Fruit fly (Drosophila melanogaster) whole organism, prepupa: ENCODE measurements around the gene RnpS1.

Experiments
- CG15336 ChIP-seq: fragments of 200-800 bp; sonication (Bioruptor generic); IDR thresholded peaks from 2 replicates; pipeline ENCODE4 v1.3.6; 2022; ENCODE audit warnings: missing biosample characterization, missing genetic modification characterization
- CG1621 ChIP-seq: fragments of 200-800 bp; sonication (Bioruptor generic); optimal IDR thresholded peaks from 3 replicates; lab custom pipeline; 2018; ENCODE audit warnings: missing biosample characterization, mild to moderate bottlenecking, missing genetic modification characterization
- CG3032 ChIP-seq: fragments of 200-800 bp; optimal IDR thresholded peaks from 2 replicates; lab custom pipeline; 2019; ENCODE audit warnings: missing biosample characterization, mild to moderate bottlenecking, missing genetic modification characterization, moderate library complexity
- CG6163 ChIP-seq: fragments of 200-800 bp; sonication (Bioruptor generic); IDR thresholded peaks from 3 replicates; pipeline ENCODE4 v1.3.6; 2022; ENCODE audit warnings: missing biosample characterization, missing genetic modification characterization
- CG6276 ChIP-seq: fragments of 200-800 bp; sonication (Bioruptor generic); optimal IDR thresholded peaks from 2 replicates; lab custom pipeline; 2017; ENCODE audit warnings: missing biosample characterization, mild to moderate bottlenecking, missing genetic modification characterization
- CG6854 ChIP-seq: fragments of 200-800 bp; sonication (Bioruptor generic); optimal IDR thresholded peaks from 2 replicates; lab custom pipeline; 2017; ENCODE audit warnings: missing biosample characterization, mild to moderate bottlenecking, missing genetic modification characterization
- CG7368 ChIP-seq: fragments of 200-800 bp; sonication (Bioruptor generic); optimal IDR thresholded peaks from 3 replicates; lab custom pipeline; 2016; ENCODE audit warnings: missing biosample characterization, missing genetic modification characterization
- CG8119 ChIP-seq: fragments of 200-800 bp; sonication (Bioruptor generic); IDR thresholded peaks from 3 replicates; pipeline ENCODE4 v1.3.6; 2022; ENCODE audit warnings: missing biosample characterization, missing genetic modification characterization
- CG8632 ChIP-seq: fragments of 200-800 bp; sonication (Bioruptor generic); optimal IDR thresholded peaks from 3 replicates; lab custom pipeline; 2016; ENCODE audit warnings: missing biosample characterization, missing genetic modification characterization
- CG9139 ChIP-seq: fragments of 200-800 bp; sonication (Bioruptor generic); optimal IDR thresholded peaks from 3 replicates; lab custom pipeline; 2017; ENCODE audit warnings: missing biosample characterization, mild to moderate bottlenecking, missing genetic modification characterization
- Eip75B ChIP-seq: fragments of 200-800 bp; sonication (Bioruptor generic); optimal IDR thresholded peaks from 3 replicates; lab custom pipeline; 2016; ENCODE audit warnings: missing biosample characterization, missing genetic modification characterization
- Eip78C ChIP-seq: fragments of 200-800 bp; sonication (Bioruptor generic); peaks from one replicate; lab custom pipeline; 2016; ENCODE audit warnings: missing biosample characterization, missing genetic modification characterization
- Eip93F ChIP-seq: fragments of 200-800 bp; sonication (Bioruptor generic); optimal IDR thresholded peaks from 2 replicates; lab custom pipeline; 2016; ENCODE audit warnings: missing biosample characterization, mild to moderate bottlenecking, missing genetic modification characterization
- Ets96B ChIP-seq: fragments of 200-800 bp; optimal IDR thresholded peaks from 2 replicates; lab custom pipeline; 2019; ENCODE audit warnings: missing biosample characterization, mild to moderate bottlenecking, missing genetic modification characterization, moderate library complexity
- Gug ChIP-seq: fragments of 200-800 bp; sonication (Bioruptor generic); IDR thresholded peaks from 2 replicates; pipeline ENCODE4 v1.3.6; 2022; ENCODE audit warnings: missing biosample characterization, missing genetic modification characterization
- Hr39 ChIP-seq: fragments of 200-800 bp; sonication (Bioruptor generic); optimal IDR thresholded peaks from 2 replicates; lab custom pipeline; 2016; ENCODE audit warnings: missing biosample characterization, missing genetic modification characterization
- Lpt ChIP-seq: fragments of 200-800 bp; sonication (Bioruptor generic); optimal IDR thresholded peaks from 3 replicates; lab custom pipeline; 2016; ENCODE audit warnings: missing biosample characterization, missing genetic modification characterization
- Sox102F ChIP-seq: fragments of 200-800 bp; sonication (Bioruptor generic); optimal IDR thresholded peaks from 2 replicates; lab custom pipeline; 2016; ENCODE audit warnings: missing biosample characterization, mild to moderate bottlenecking, missing genetic modification characterization
- Sox14 ChIP-seq: fragments of 200-800 bp; sonication (Bioruptor generic); optimal IDR thresholded peaks from 3 replicates; lab custom pipeline; 2016; ENCODE audit warnings: missing biosample characterization, missing genetic modification characterization
- Sox15 ChIP-seq: fragments of 200-800 bp; sonication (Bioruptor generic); optimal IDR thresholded peaks from 3 replicates; lab custom pipeline; 2016; ENCODE audit warnings: missing biosample characterization, missing genetic modification characterization
- acj6 ChIP-seq: fragments of 200-800 bp; sonication (Bioruptor generic); optimal IDR thresholded peaks from 3 replicates; lab custom pipeline; 2016; ENCODE audit warnings: missing biosample characterization, missing genetic modification characterization
- dac ChIP-seq: fragments of 200-800 bp; sonication (Bioruptor generic); optimal IDR thresholded peaks from 2 replicates; lab custom pipeline; 2017; ENCODE audit warnings: missing biosample characterization, mild to moderate bottlenecking, missing genetic modification characterization
- dsx ChIP-seq: fragments of 200-800 bp; optimal IDR thresholded peaks from 3 replicates; lab custom pipeline; 2019; ENCODE audit warnings: missing biosample characterization, mild to moderate bottlenecking, missing genetic modification characterization, moderate library complexity; ENCODE audit not compliant: poor library complexity, severe bottlenecking
- esn ChIP-seq: fragments of 200-800 bp; sonication (Bioruptor generic); optimal IDR thresholded peaks from 2 replicates; lab custom pipeline; 2016; ENCODE audit warnings: missing biosample characterization, mild to moderate bottlenecking, missing genetic modification characterization, moderate library complexity
- fkh ChIP-seq: fragments of 200-800 bp; sonication (Bioruptor generic); optimal IDR thresholded peaks from 3 replicates; lab custom pipeline; 2017; ENCODE audit warnings: missing biosample characterization, mild to moderate bottlenecking, missing genetic modification characterization, moderate library complexity
- lz ChIP-seq: fragments of 200-800 bp; sonication (Bioruptor generic); optimal IDR thresholded peaks from 3 replicates; lab custom pipeline; 2016; ENCODE audit warnings: missing biosample characterization, missing genetic modification characterization
- net ChIP-seq: fragments of 200-800 bp; sonication (Bioruptor generic); optimal IDR thresholded peaks from 3 replicates; lab custom pipeline; 2016; ENCODE audit warnings: missing biosample characterization, missing genetic modification characterization
- pdm3 ChIP-seq: fragments of 200-800 bp; sonication (Bioruptor generic); optimal IDR thresholded peaks from 3 replicates; lab custom pipeline; 2016; ENCODE audit warnings: missing biosample characterization, missing genetic modification characterization
- salr ChIP-seq, 2 experiments: fragments of 200-800 bp; sonication (Bioruptor generic); optimal IDR thresholded peaks; 3 replicates each; lab custom pipeline; 2016 to 2018; ENCODE audit warnings: missing biosample characterization in 2 of 2, missing genetic modification characterization in 2 of 2, mild to moderate bottlenecking in 1 of 2
- ss ChIP-seq, 2 experiments: fragments of 200-800 bp; sonication (Bioruptor generic); optimal IDR thresholded peaks; 2 replicates in 1 of 2; 3 replicates in 1 of 2; lab custom pipeline; 2017 to 2018; ENCODE audit warnings: mild to moderate bottlenecking in 2 of 2, missing biosample characterization in 2 of 2, missing genetic modification characterization in 2 of 2, moderate library complexity in 1 of 2
- svp ChIP-seq: fragments of 200-800 bp; sonication (Bioruptor generic); peaks from one replicate; lab custom pipeline; 2016; ENCODE audit warnings: missing biosample characterization, missing genetic modification characterization
- vri ChIP-seq: fragments of 200-800 bp; sonication (Bioruptor generic); optimal IDR thresholded peaks from 3 replicates; lab custom pipeline; 2016; ENCODE audit warnings: missing biosample characterization, mild to moderate bottlenecking, missing genetic modification characterization

RnpS1 gene

DNA sequence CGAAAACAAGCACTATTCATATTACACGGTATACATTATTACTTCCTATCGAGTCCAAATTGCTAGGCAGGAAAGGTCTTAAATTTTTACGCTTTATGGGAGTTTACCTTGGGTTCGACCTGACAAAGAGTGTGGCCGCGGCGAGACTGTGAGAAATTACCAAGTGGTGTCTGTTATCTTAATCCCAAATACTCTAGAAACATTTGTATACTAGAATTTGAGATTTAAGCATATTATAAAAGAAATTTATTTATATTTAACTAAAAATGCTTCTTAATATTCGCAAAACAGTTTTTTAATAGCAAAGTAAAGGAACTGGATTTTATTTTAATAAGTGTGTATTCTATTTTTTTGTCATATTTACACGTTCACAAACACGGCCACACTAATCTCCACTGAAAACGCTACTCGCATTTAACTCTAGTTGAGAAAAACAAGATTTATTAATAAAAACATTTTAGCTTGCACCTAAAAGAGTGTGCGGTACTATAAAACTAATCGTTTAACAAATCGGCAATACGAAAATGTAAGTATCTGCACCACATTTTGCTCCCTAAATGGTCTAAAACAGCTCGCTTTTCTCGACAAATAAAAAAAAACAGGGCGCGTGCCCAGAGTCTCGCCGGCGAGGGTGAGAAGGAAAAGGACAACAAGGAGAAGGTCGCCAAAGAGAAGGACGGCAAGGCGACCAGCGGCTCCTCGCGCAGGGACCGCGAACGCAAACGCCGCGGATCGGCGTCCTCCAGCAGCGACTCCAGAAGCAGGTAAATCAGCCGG, at the start of gene RnpS1, which contains the start of gene mura:
Gene RnpS1, plus strand, starts transcription at position 376 of the 777 bp plus-strand sequence.
Gene mura, minus strand, starts transcription at position 148 of the 777 bp plus-strand sequence.
- TF ChIP-seq Sox102F (GFP tag; lab: Kevin White, UChicago) (no peak), dac (GFP tag; lab: Kevin White, UChicago) (no peak), Sox14 (GFP tag; lab: Kevin White, UChicago) (peak; percentile 6), vri (GFP tag; lab: Kevin White, UChicago) (peak; percentile 42), fkh (GFP tag; lab: Kevin White, UChicago) (peak; percentile 67)

dm6 chr3R:9502416-9502763, 49.4 kb upstream of the RnpS1 start, which contains the start of gene RhoL:
TSS of gene RhoL (minus strand) at chr3R:9502581.
- TF ChIP-seq CG3032 (tag; lab: Kevin White, UChicago): peak; percentile 11
- TF ChIP-seq CG7368 (GFP tag; lab: Kevin White, UChicago): peak; percentile 6
- peak; percentile 43; the same call in 2 of the 3 replicates for TF ChIP-seq CG8119 (GFP tag; lab: Robert Waterston, UW)
- no peak for TF ChIP-seq acj6 (GFP tag; lab: Kevin White, UChicago)
- TF ChIP-seq CG15336 (GFP tag; lab: Robert Waterston, UW): peak; percentile 45; the same call in 1 of the 2 replicates
- TF ChIP-seq dsx (GFP tag; lab: Kevin White, UChicago): peak; percentile 90
- peak; percentile 59 for TF ChIP-seq net (GFP tag; lab: Kevin White, UChicago)
- TF ChIP-seq salr (GFP tag; optimal IDR thresholded peaks at IDR 0.05; lab: Kevin White, UChicago): no peak
- peak; percentile 28 for TF ChIP-seq Lpt (GFP tag; lab: Kevin White, UChicago)
- no peak for TF ChIP-seq pdm3 (GFP tag; lab: Kevin White, UChicago)
- TF ChIP-seq CG9139 (GFP tag; lab: Kevin White, UChicago): no peak
- TF ChIP-seq ss (GFP tag; optimal IDR thresholded peaks at IDR 0.05; lab: Kevin White, UChicago): peak; percentile 21 to 40
- peak; percentile 47 for TF ChIP-seq esn (GFP tag; lab: Kevin White, UChicago)
- no peak for TF ChIP-seq CG8632
- peak; percentile 83 for TF ChIP-seq vri (GFP tag; lab: Kevin White, UChicago)
- TF ChIP-seq fkh (GFP tag; lab: Kevin White, UChicago): peak; percentile 37
- peak; percentile 70 for TF ChIP-seq CG6163 (GFP tag; lab: Robert Waterston, UW)
- peak; percentile 29 for TF ChIP-seq Eip93F (GFP tag; lab: Kevin White, UChicago)
- TF ChIP-seq svp (GFP tag; lab: Kevin White, UChicago): no peak
- TF ChIP-seq Sox15 (GFP tag; lab: Kevin White, UChicago): no peak
- peak; percentile 40 for TF ChIP-seq Eip75B (GFP tag; lab: Kevin White, UChicago)
- TF ChIP-seq Ets96B (tag; lab: Kevin White, UChicago): peak; percentile 10
- TF ChIP-seq Sox14 (GFP tag; lab: Kevin White, UChicago): peak; percentile 28
- no peak for TF ChIP-seq Gug (GFP tag; lab: Robert Waterston, UW)
- no peak for TF ChIP-seq Hr39 (GFP tag; lab: Kevin White, UChicago)
- peak; percentile 62 for TF ChIP-seq CG6854 (GFP tag; lab: Kevin White, UChicago)
- TF ChIP-seq Eip78C: peak; percentile 81
- TF ChIP-seq CG1621 (tag; lab: Kevin White, UChicago): peak; percentile 25
- no peak for TF ChIP-seq CG6276
- TF ChIP-seq lz (GFP tag; lab: Kevin White, UChicago): no peak

- TF ChIP-seq lz (GFP tag; lab: Kevin White, UChicago) (no peak), ss (GFP tag; optimal IDR thresholded peaks at IDR 0.05; lab: Kevin White, UChicago) (peak in 1 of 2 experiments; percentile 8), CG8119 (GFP tag; lab: Robert Waterston, UW) (0 out of 3 replicates have a peak, but pooled peaks have one; percentile 16), Eip78C (peak; percentile 61), Lpt (GFP tag; lab: Kevin White, UChicago) (no peak), CG6163 (GFP tag; lab: Robert Waterston, UW) (peak; percentile 17; the same call in 1 of the 3 replicates), dsx (GFP tag; lab: Kevin White, UChicago) (peak; percentile 30)
Measured at dm6 chr3R:9503329-9504088, 48.3 kb upstream of the RnpS1 start.
